Worm (Caenorhabditis elegans) whole organism, mixed stage, embryonic: Measurements from ENCODE around the gene ZK1240.8.
A peak's percentile ranks its signal among the peaks of the same experiment; 100 is the strongest.

Experiments
- M03D4.4 ChIP-seq: sonication (generic microtip); optimal IDR thresholded peaks from 2 replicates; lab custom pipeline; 2017; ENCODE audit warnings: mild to moderate bottlenecking, missing genetic modification characterization, missing compliant biosample characterization
- bed-3 ChIP-seq: fragments of 200-800 bp; sonication (Bioruptor generic); optimal IDR thresholded peaks from 3 replicates; lab custom pipeline; 2018; ENCODE audit warnings: mild to moderate bottlenecking, missing genetic modification characterization, moderate library complexity, missing compliant biosample characterization
- blmp-1 ChIP-seq: fragments of 150-350 bp; optimal IDR thresholded peaks from 2 replicates; lab custom pipeline; 2014; ENCODE audit warnings: missing biosample characterization, missing genetic modification characterization
- ceh-39 ChIP-seq: fragments of 150-350 bp; optimal IDR thresholded peaks from 2 replicates; lab custom pipeline; 2014; ENCODE audit warnings: missing biosample characterization, missing genetic modification characterization
- ceh-43 ChIP-seq: fragments of 200-800 bp; sonication (Bioruptor generic); optimal IDR thresholded peaks from 2 replicates; lab custom pipeline; 2018; ENCODE audit warnings: mild to moderate bottlenecking, missing genetic modification characterization, moderate library complexity, missing compliant biosample characterization
- ceh-83 ChIP-seq: fragments of 200-800 bp; sonication (Bioruptor generic); optimal IDR thresholded peaks from 2 replicates; lab custom pipeline; 2018; ENCODE audit warnings: mild to moderate bottlenecking, missing genetic modification characterization, missing compliant biosample characterization
- ces-1 ChIP-seq: fragments of 150-350 bp; optimal IDR thresholded peaks from 2 replicates; lab custom pipeline; 2014; ENCODE audit warnings: missing biosample characterization, missing genetic modification reagents, missing genetic modification characterization
- cnd-1 ChIP-seq: fragments of 200-800 bp; sonication (Bioruptor generic); optimal IDR thresholded peaks from 2 replicates; lab custom pipeline; 2018; ENCODE audit warnings: mild to moderate bottlenecking, missing genetic modification characterization, missing compliant biosample characterization
- drap-1 ChIP-seq: fragments of 200-800 bp; sonication (Bioruptor generic); optimal IDR thresholded peaks from 3 replicates; lab custom pipeline; 2018; ENCODE audit warnings: mild to moderate bottlenecking, missing genetic modification characterization, missing compliant biosample characterization
- elt-1 ChIP-seq: sonication (generic microtip); optimal IDR thresholded peaks from 2 replicates; lab custom pipeline; 2017; ENCODE audit warnings: missing genetic modification characterization, mild to moderate bottlenecking, missing compliant biosample characterization, antibody characterized with exemption, moderate library complexity, borderline replicate concordance; ENCODE audit not compliant: insufficient read depth
- elt-3 ChIP-seq: fragments of 150-350 bp; optimal IDR thresholded peaks from 2 replicates; lab custom pipeline; 2014; ENCODE audit warnings: missing biosample characterization, missing genetic modification characterization
- ham-2 ChIP-seq: fragments of 200-800 bp; sonication (Bioruptor generic); optimal IDR thresholded peaks from 2 replicates; lab custom pipeline; 2018; ENCODE audit warnings: mild to moderate bottlenecking, missing genetic modification characterization, missing compliant biosample characterization
- hlh-1 ChIP-seq: fragments of 150-350 bp; optimal IDR thresholded peaks from 2 replicates; lab custom pipeline; 2014; ENCODE audit warnings: missing biosample characterization, missing genetic modification reagents, missing genetic modification characterization
- lin-13 ChIP-seq: fragments of 150-350 bp; optimal IDR thresholded peaks from 2 replicates; lab custom pipeline; 2014; ENCODE audit warnings: missing biosample characterization, missing genetic modification characterization
- lin-32 ChIP-seq: fragments of 200-800 bp; sonication (Bioruptor generic); optimal IDR thresholded peaks from 2 replicates; lab custom pipeline; 2018; ENCODE audit warnings: mild to moderate bottlenecking, missing genetic modification characterization, missing compliant biosample characterization
- lsy-2 ChIP-seq: fragments of 150-350 bp; optimal IDR thresholded peaks from 2 replicates; lab custom pipeline; 2014; ENCODE audit warnings: missing biosample characterization, missing genetic modification characterization
- mab-5 ChIP-seq: fragments of 150-350 bp; optimal IDR thresholded peaks from 2 replicates; lab custom pipeline; 2014; ENCODE audit warnings: missing biosample characterization, missing genetic modification characterization
- mep-1 ChIP-seq: fragments of 150-350 bp; optimal IDR thresholded peaks from 2 replicates; lab custom pipeline; 2017; ENCODE audit warnings: missing biosample characterization, missing genetic modification reagents, missing genetic modification characterization, inconsistent platforms
- mls-2 ChIP-seq: sonication (generic microtip); optimal IDR thresholded peaks from 2 replicates; lab custom pipeline; 2016; ENCODE audit warnings: mild to moderate bottlenecking, missing genetic modification characterization, moderate library complexity, missing compliant biosample characterization
- nhr-12 ChIP-seq: fragments of 150-350 bp; optimal IDR thresholded peaks from 2 replicates; lab custom pipeline; 2014; ENCODE audit warnings: missing biosample characterization, missing genetic modification characterization
- nhr-2 ChIP-seq: fragments of 150-350 bp; optimal IDR thresholded peaks from 2 replicates; lab custom pipeline; 2014; ENCODE audit warnings: missing biosample characterization, missing genetic modification characterization
- nhr-237 ChIP-seq: fragments of 150-350 bp; optimal IDR thresholded peaks from 2 replicates; lab custom pipeline; 2014; ENCODE audit warnings: missing biosample characterization, missing genetic modification characterization
- nhr-28 ChIP-seq: fragments of 150-350 bp; optimal IDR thresholded peaks from 2 replicates; lab custom pipeline; 2014; ENCODE audit warnings: missing biosample characterization, missing genetic modification characterization
- nhr-76 ChIP-seq: sonication (generic microtip); optimal IDR thresholded peaks from 2 replicates; lab custom pipeline; 2017; ENCODE audit warnings: missing biosample characterization, missing genetic modification characterization
- pha-4 ChIP-seq: fragments of 150-350 bp; optimal IDR thresholded peaks from 2 replicates; lab custom pipeline; 2018; ENCODE audit warnings: missing biosample characterization, missing genetic modification reagents, missing genetic modification characterization
- sem-2 ChIP-seq: fragments of 200-800 bp; sonication (Bioruptor generic); optimal IDR thresholded peaks from 2 replicates; lab custom pipeline; 2018; ENCODE audit warnings: mild to moderate bottlenecking, missing genetic modification characterization, missing compliant biosample characterization
- snpc-4 ChIP-seq: fragments of 150-350 bp; optimal IDR thresholded peaks from 2 replicates; lab custom pipeline; 2014; ENCODE audit warnings: missing biosample characterization, missing genetic modification characterization
- sptf-1 ChIP-seq: sonication (generic microtip); optimal IDR thresholded peaks from 2 replicates; lab custom pipeline; 2017; ENCODE audit warnings: mild to moderate bottlenecking, missing genetic modification characterization, moderate library complexity, missing compliant biosample characterization
- tbx-8 ChIP-seq: fragments of 200-800 bp; sonication (Bioruptor generic); optimal IDR thresholded peaks from 2 replicates; lab custom pipeline; 2018; ENCODE audit warnings: mild to moderate bottlenecking, missing genetic modification characterization, moderate library complexity, missing compliant biosample characterization
- unc-39 ChIP-seq: fragments of 150-350 bp; optimal IDR thresholded peaks from 2 replicates; lab custom pipeline; 2014; ENCODE audit warnings: missing biosample characterization, missing genetic modification characterization
- unc-62 ChIP-seq: fragments of 150-350 bp; optimal IDR thresholded peaks from 2 replicates; lab custom pipeline; 2014; ENCODE audit warnings: missing biosample characterization, missing genetic modification reagents, missing genetic modification characterization
- zip-8 ChIP-seq: fragments of 150-350 bp; optimal IDR thresholded peaks from 2 replicates; lab custom pipeline; 2014; ENCODE audit warnings: missing biosample characterization, missing genetic modification characterization
- ztf-11 ChIP-seq: fragments of 150-350 bp; optimal IDR thresholded peaks from 2 replicates; lab custom pipeline; 2014; ENCODE audit warnings: missing biosample characterization, missing genetic modification characterization

Gene ZK1240.8

DNA sequence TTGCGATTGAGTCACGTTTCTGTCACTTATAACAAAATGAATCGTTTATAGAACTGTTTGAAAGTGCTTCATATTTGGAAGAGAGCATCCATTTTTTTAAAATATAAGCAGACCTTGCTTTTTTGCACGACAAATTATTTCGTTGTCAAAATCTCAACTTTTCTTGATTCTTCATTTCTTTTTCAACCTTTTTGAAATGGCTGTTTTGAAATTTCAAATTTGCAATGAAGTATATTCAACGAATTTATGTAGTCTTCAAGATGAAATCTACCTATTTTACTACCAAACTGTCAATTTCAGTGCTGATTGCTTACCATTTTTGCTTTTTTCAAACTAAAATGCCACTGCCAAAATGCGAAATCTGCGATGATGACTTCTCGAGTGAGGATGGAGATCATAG, 22.1 kb downstream of the ZK1240.8 start, which contains the start of gene B0281.3:
Gene B0281.3 (plus strand): TSS at position 301 of the 400 bp plus-strand sequence.
- no peak for TF ChIP-seq elt-3 (tag; lab: Kevin White, UChicago)

DNA sequence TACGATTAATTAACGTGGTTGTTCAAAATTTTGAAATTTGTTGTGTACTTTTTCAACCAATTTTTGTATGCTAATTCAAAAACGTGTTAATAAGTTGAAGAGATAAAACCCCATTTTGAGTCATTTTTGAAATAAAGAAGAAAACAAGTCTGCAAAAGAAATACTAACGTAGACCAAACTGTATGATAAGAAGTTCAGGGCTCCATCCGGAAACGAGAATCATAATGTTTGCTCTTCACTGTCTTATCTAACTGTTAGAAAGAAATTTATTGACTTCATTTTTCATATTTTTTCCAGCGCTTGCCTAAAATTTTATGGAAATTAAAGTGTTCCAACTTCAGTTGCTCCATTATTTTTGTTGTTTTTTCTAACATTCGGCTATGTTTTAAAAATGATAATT, 23.4 kb downstream of the ZK1240.8 start:
- TF ChIP-seq unc-62 (no peak), ham-2 (GFP tag; lab: Kevin White, UChicago) (no peak), sem-2 (no peak), elt-3 (tag; lab: Kevin White, UChicago) (no peak), hlh-1 (tag; lab: Kevin White, UChicago) (no peak), unc-39 (tag; lab: Kevin White, UChicago) (no peak), nhr-28 (tag; lab: Kevin White, UChicago) (no peak), pha-4 (tag; lab: Kevin White, UChicago) (no peak), zip-8 (tag; lab: Kevin White, UChicago) (no peak), ceh-83 (GFP tag; lab: Kevin White, UChicago) (no peak), bed-3 (GFP tag; lab: Kevin White, UChicago) (no peak), blmp-1 (no peak), cnd-1 (no peak), lin-13 (tag; lab: Kevin White, UChicago) (no peak), snpc-4 (tag; lab: Kevin White, UChicago) (no peak), mls-2 (no peak), ztf-11 (tag; lab: Kevin White, UChicago) (no peak), nhr-2 (tag; lab: Kevin White, UChicago) (no peak)

DNA sequence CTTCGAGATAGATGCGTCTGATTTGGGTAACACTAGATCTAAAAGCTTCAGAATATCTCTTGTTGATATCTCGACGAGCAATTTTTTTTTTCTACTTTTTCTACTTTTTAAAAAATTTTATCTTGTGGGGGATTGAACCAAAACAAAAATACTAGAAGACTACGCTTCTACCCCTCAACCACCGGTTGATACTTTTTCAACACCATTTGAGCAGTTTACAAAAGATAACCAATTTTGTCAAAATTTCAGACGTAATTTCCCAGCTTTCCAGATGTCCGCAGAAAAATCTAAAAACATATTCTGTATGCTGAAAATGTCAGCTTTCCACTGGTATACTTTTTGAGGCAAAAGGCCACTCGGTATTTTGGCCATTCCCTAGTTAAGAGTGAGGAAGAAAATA, 24.3 kb downstream of the ZK1240.8 start:
- TF ChIP-seq lin-13 (tag; lab: Kevin White, UChicago) = no peak
- TF ChIP-seq sem-2 = no peak
- no peak for TF ChIP-seq elt-1 (tag; lab: Kevin White, UChicago)
- TF ChIP-seq lin-32 (GFP tag; lab: Kevin White, UChicago) = no peak
- no peak for TF ChIP-seq drap-1 (GFP tag; lab: Kevin White, UChicago)
- no peak for TF ChIP-seq ceh-39
- TF ChIP-seq ham-2 (GFP tag; lab: Kevin White, UChicago) = no peak
- no peak for TF ChIP-seq cnd-1
- TF ChIP-seq elt-3 (tag; lab: Kevin White, UChicago) = no peak
- TF ChIP-seq mls-2 = no peak
- TF ChIP-seq hlh-1 (tag; lab: Kevin White, UChicago) = no peak
- TF ChIP-seq nhr-237 (tag; lab: Kevin White, UChicago) = no peak
- TF ChIP-seq unc-39 (tag; lab: Kevin White, UChicago) = no peak
- no peak for TF ChIP-seq tbx-8 (GFP tag; lab: Kevin White, UChicago)
- TF ChIP-seq ces-1 (GFP tag; lab: Kevin White, UChicago) = no peak

DNA sequence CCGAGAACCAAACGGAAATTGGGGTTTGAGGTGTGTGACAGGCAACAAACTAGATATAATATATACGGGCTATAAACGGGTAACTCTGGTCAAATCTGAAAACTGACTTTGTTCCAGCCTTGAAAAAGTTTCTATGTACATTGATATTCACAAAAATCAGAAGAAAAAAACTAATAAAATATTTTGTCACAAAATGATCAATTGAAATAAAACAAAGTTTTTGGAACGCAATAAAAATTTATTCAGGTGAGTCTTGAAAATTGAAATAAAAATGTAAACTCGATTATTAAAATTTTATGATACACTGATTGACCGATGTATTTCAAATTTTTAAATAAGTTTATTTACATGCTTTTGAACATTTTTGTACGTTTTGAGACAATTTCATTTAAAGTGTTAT, 26.5 kb downstream of the ZK1240.8 start, which contains the start of gene B0281.6:
Gene B0281.6 (minus strand): TSS at position 101 of the 400 bp plus-strand sequence.
- TF ChIP-seq ceh-43 (GFP tag; lab: Kevin White, UChicago) = no peak
- no peak for TF ChIP-seq mep-1 (tag; lab: Kevin White, UChicago)
- TF ChIP-seq mls-2 = no peak
- no peak for TF ChIP-seq lin-13 (tag; lab: Kevin White, UChicago)
- no peak for TF ChIP-seq sptf-1 (tag; lab: Kevin White, UChicago)
- TF ChIP-seq nhr-237 (tag; lab: Kevin White, UChicago) = no peak
- TF ChIP-seq nhr-76 (tag; lab: Kevin White, UChicago) = no peak
- TF ChIP-seq nhr-12 = no peak
- TF ChIP-seq elt-1 (tag; lab: Kevin White, UChicago) = no peak
- TF ChIP-seq elt-3 (tag; lab: Kevin White, UChicago) = no peak
- no peak for TF ChIP-seq lsy-2 (tag; lab: Kevin White, UChicago)
- no peak for TF ChIP-seq M03D4.4
- no peak for TF ChIP-seq mab-5 (tag; lab: Kevin White, UChicago)
- no peak for TF ChIP-seq zip-8 (tag; lab: Kevin White, UChicago)
- no peak for TF ChIP-seq blmp-1
- TF ChIP-seq unc-62 = no peak

DNA sequence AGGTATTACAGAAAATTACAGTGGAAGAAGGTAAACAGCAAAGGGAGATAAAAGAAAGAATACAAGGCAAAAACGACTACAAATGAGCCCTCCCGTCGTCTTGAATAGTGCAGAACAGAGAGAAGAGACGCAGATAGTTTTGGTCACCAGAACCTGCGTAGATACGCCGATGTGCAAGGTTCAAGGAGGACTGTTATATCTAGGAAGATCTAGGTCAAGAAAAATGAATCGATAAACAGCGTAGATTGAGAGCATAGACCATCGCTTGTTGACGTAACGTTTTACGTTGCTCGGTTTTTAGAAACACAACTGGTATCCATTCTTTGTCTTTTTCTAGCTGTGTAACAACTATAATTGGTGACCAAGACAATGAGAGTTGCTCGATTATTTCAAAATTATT, 28.0 kb downstream of the ZK1240.8 start, which contains the start of gene B0281.5:
Gene B0281.5 (minus strand): TSS at position 101 of the 400 bp plus-strand sequence.
- no peak for TF ChIP-seq mls-2
- no peak for TF ChIP-seq nhr-28 (tag; lab: Kevin White, UChicago)
- TF ChIP-seq lsy-2 (tag; lab: Kevin White, UChicago) = no peak
- no peak for TF ChIP-seq unc-39 (tag; lab: Kevin White, UChicago)
- TF ChIP-seq cnd-1 = no peak
- TF ChIP-seq zip-8 (tag; lab: Kevin White, UChicago) = no peak
- TF ChIP-seq nhr-2 (tag; lab: Kevin White, UChicago) = peak; percentile 37
- no peak for TF ChIP-seq nhr-237 (tag; lab: Kevin White, UChicago)
- TF ChIP-seq ceh-39 = peak; percentile 21
